Worm (Caenorhabditis elegans) whole organism, L3 larva: ENCODE measurements around the gene F44B9.9.

Experiments
- fkh-10 ChIP-seq: sonication (generic microtip); optimal IDR thresholded peaks from 2 replicates; lab custom pipeline; 2017; ENCODE audit warnings: missing biosample characterization, missing genetic modification reagents, missing genetic modification characterization
- fos-1 ChIP-seq: fragments of 150-350 bp; optimal IDR thresholded peaks from 2 replicates; lab custom pipeline; 2014; ENCODE audit warnings: missing biosample characterization, missing genetic modification characterization
- nhr-25 ChIP-seq: sonication (generic microtip); optimal IDR thresholded peaks from 2 replicates; lab custom pipeline; 2017; ENCODE audit warnings: missing biosample characterization, missing genetic modification characterization
- skn-1 ChIP-seq: fragments of 150-350 bp; optimal IDR thresholded peaks from 2 replicates; lab custom pipeline; 2014; ENCODE audit warnings: missing biosample characterization, missing genetic modification characterization
- zag-1 ChIP-seq: fragments of 150-350 bp; optimal IDR thresholded peaks from 2 replicates; lab custom pipeline; 2014; ENCODE audit warnings: missing biosample characterization, missing genetic modification characterization

DNA sequence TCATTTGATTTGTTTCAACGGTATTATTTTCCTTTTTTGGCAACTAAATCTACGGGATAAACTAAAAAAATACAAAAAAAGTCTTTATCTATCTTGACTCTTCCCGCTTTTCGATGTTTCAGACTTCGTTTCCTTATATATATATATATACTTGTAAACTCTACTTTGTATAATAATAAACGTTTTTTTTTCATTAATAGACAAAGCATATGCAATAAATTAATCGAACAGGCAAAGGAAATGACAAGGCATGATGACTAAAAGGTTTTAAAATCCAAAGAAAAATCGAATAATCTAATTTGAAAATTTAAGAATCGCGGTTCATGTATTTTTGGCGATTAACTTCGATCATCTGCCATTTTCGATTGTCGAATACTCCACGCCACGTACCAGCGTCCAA, 17.3 kb downstream of the F44B9.9 start:
- no peak for TF ChIP-seq skn-1 (tag; lab: Kevin White, UChicago)
- TF ChIP-seq nhr-25 (tag; lab: Kevin White, UChicago) = no peak
- TF ChIP-seq fos-1 (tag; lab: Kevin White, UChicago) = no peak
- no peak for TF ChIP-seq fkh-10 (GFP tag; lab: Kevin White, UChicago)
- TF ChIP-seq zag-1 (tag; lab: Kevin White, UChicago) = no peak
